Fruit fly (Drosophila melanogaster): Measurements from ENCODE around the gene CG14770.

Gene CG14770

DNA sequence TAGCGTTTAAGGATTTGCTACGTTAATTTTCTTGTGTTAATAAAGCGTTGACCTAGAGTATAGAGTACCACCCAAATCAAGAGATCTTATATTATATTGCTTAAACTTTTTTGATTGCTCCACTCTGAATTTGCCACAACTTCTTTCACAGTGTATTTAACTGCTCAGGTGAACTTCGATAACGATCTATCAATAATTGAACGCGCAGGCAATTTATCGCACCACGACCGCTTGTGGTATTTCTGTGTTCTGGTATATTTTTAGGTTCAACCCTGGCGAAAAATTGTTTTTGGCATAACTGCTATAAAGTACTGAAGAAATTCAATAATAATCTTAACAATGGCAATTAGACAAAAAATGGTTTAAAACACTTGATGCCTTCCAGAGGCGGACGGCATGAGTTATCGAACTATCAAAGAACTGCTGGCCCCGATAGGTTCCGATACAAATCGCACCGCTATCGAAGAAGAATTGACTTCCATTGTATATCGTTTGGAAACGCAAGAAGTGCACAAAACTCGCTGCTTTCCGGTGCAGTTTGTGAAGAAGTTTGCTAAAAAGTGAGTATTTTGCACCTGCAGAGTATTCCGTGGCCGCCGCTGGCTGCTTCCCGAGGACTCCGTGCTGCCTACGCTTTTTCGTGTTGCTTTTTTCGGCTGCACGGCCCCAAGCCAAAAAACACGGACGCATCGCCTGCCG lies 1.2 kb downstream of the CG14770 start, which contains the start of gene ssx (continued):
- TF ChIP-seq CG17361 (GFP tag; IDR thresholded peaks at IDR 0.05) (0 out of 3 replicates have a peak, but pooled peaks have one; percentile 16), ken (GFP tag; IDR thresholded peaks at IDR 0.05) (peak; percentile 11; the same call in 1 of the 3 replicates), CG3065 (GFP tag; optimal IDR thresholded peaks at IDR 0.05) (no peak), CrebB (tag; optimal IDR thresholded peaks at IDR 0.05) (no peak), CG1602 (GFP tag; optimal IDR thresholded peaks at IDR 0.05) (no peak), gem (tag; optimal IDR thresholded peaks at IDR 0.05) (no peak), CG18764 (GFP tag; optimal IDR thresholded peaks at IDR 0.05) (peak; percentile 24), Doc2 (GFP tag; IDR thresholded peaks at IDR 0.05) (no peak), CHES-1-like (GFP tag; optimal IDR thresholded peaks at IDR 0.05) (peak; percentile 21), eyg (GFP tag; optimal IDR thresholded peaks at IDR 0.05) (no peak), Dp (GFP tag; optimal IDR thresholded peaks at IDR 0.05) (peak; percentile 42), CG16863 (GFP tag; optimal IDR thresholded peaks at IDR 0.05) (peak; percentile 41), CG7963 (GFP tag; IDR thresholded peaks at IDR 0.05; ENCODE audit: partially characterized antibody) (peak; percentile 89; the same call in 2 of the 3 replicates), slbo (GFP tag; IDR thresholded peaks at IDR 0.05) (peak; percentile 61), phol (tag; optimal IDR thresholded peaks at IDR 0.05) (no peak), CG3163 (GFP tag; optimal IDR thresholded peaks at IDR 0.05) (no peak), CG9817 (tag; optimal IDR thresholded peaks at IDR 0.05) (peak; percentile 20), abd-A (tag; optimal IDR thresholded peaks at IDR 0.05) (no peak), tio (GFP tag; optimal IDR thresholded peaks at IDR 0.05) (no peak), CG15696 (tag; optimal IDR thresholded peaks at IDR 0.05) (no peak), vnd (GFP tag; IDR thresholded peaks at IDR 0.05; ENCODE audit: partially characterized antibody) (peak; percentile 89), HHEX (GFP tag; optimal IDR thresholded peaks at IDR 0.05) (no peak), Camta (GFP tag; optimal IDR thresholded peaks at IDR 0.05) (peak; percentile 39), CG5953 (GFP tag; IDR thresholded peaks at IDR 0.05) (0 out of 2 replicates have a peak, but pooled peaks have one; percentile 46), CG12104 (GFP tag; optimal IDR thresholded peaks at IDR 0.05) (no peak), CG8765 (GFP tag; IDR thresholded peaks at IDR 0.05) (no peak), pfk (GFP tag; optimal IDR thresholded peaks at IDR 0.05) (no peak), sqz (GFP tag; optimal IDR thresholded peaks at IDR 0.05) (no peak), E2f1 (GFP tag; IDR thresholded peaks at IDR 0.05) (peak; percentile 47; the same call in 1 of the 2 replicates), Xrp1 (GFP tag; IDR thresholded peaks at IDR 0.05) (peak; percentile 59), dati (GFP tag; IDR thresholded peaks at IDR 0.05) (no peak), gsb (GFP tag; IDR thresholded peaks at IDR 0.05) (no peak), nom (GFP tag; optimal IDR thresholded peaks at IDR 0.05) (no peak), CG12769 (tag; optimal IDR thresholded peaks at IDR 0.05) (no peak), Hmx (GFP tag; optimal IDR thresholded peaks at IDR 0.05) (no peak), CG12942 (GFP tag; optimal IDR thresholded peaks at IDR 0.05) (peak; percentile 39), bbx (GFP tag; IDR thresholded peaks at IDR 0.05; ENCODE audit: partially characterized antibody) (peak; percentile 79), CG17802 (tag; optimal IDR thresholded peaks at IDR 0.05) (no peak), trem (tag; optimal IDR thresholded peaks at IDR 0.05) (peak; percentile 50), NFAT (GFP tag; IDR thresholded peaks at IDR 0.05) (no peak), mirr (GFP tag; optimal IDR thresholded peaks at IDR 0.05) (no peak), pum (GFP tag; optimal IDR thresholded peaks at IDR 0.05) (peak; percentile 33), CG34376 (GFP tag; optimal IDR thresholded peaks at IDR 0.05) (no peak), CG10565 (GFP tag; optimal IDR thresholded peaks at IDR 0.05) (no peak), CG8290 (GFP tag; optimal IDR thresholded peaks at IDR 0.05) (peak; percentile 36), CG8290 (tag; optimal IDR thresholded peaks at IDR 0.05) (peak in 1 of 2 experiments; percentile 62), CG6272 (GFP tag; IDR thresholded peaks at IDR 0.05) (no peak), CG12744 (GFP tag; optimal IDR thresholded peaks at IDR 0.05) (no peak), CG16779 (GFP tag; IDR thresholded peaks at IDR 0.05) (no peak), CG7928 (GFP tag; optimal IDR thresholded peaks at IDR 0.05) (no peak)
